Fruit fly (Drosophila melanogaster): ENCODE measurements around the gene CG12071.

CG12071 gene

dm6 chr3R:30844436-30844835 lies 36.4 kb downstream of the CG12071 start:
- no peak for TF ChIP-seq vri (GFP tag; optimal IDR thresholded peaks at IDR 0.05)
- no peak for TF ChIP-seq CG32006 (GFP tag; optimal IDR thresholded peaks at IDR 0.05)
- no peak for TF ChIP-seq eg (GFP tag; IDR thresholded peaks at IDR 0.05)
- TF ChIP-seq Hr38 (GFP tag; optimal IDR thresholded peaks at IDR 0.05), result no peak
- peak; percentile 92 for TF ChIP-seq dsx (GFP tag; optimal IDR thresholded peaks at IDR 0.05; ENCODE audit: poor library complexity, severe bottlenecking)
- TF ChIP-seq pdm3 (GFP tag; optimal IDR thresholded peaks at IDR 0.05), result no peak
- no peak for TF ChIP-seq CG6276 (GFP tag; optimal IDR thresholded peaks at IDR 0.05)

dm6 chr3R:30843709-30844108 lies 37.1 kb downstream of the CG12071 start:
- no peak for TF ChIP-seq Blimp-1 (GFP tag; optimal IDR thresholded peaks at IDR 0.05)
- no peak for TF ChIP-seq CG15336 (GFP tag; IDR thresholded peaks at IDR 0.05)
- no peak for TF ChIP-seq CG16779 (tag; optimal IDR thresholded peaks at IDR 0.05)
- TF ChIP-seq CG11294 (GFP tag; IDR thresholded peaks at IDR 0.05), result no peak
- TF ChIP-seq pdm3 (GFP tag; optimal IDR thresholded peaks at IDR 0.05), result peak; percentile 47
- TF ChIP-seq Eip93F (GFP tag; optimal IDR thresholded peaks at IDR 0.05), result no peak
- peak in 1 of 2 experiments; percentile 45 for TF ChIP-seq ss (GFP tag; optimal IDR thresholded peaks at IDR 0.05)
- TF ChIP-seq topi (GFP tag; optimal IDR thresholded peaks at IDR 0.05), result peak; percentile 76
- TF ChIP-seq Hr4 (GFP tag; optimal IDR thresholded peaks at IDR 0.05), result no peak
- peak; percentile 28 for TF ChIP-seq acj6 (GFP tag; optimal IDR thresholded peaks at IDR 0.05)
- TF ChIP-seq Hr38 (GFP tag; optimal IDR thresholded peaks at IDR 0.05), result no peak
- no peak for TF ChIP-seq CG4318 (GFP tag; optimal IDR thresholded peaks at IDR 0.05)
- peak in 1 of 2 experiments; percentile 27 for TF ChIP-seq salr (GFP tag; optimal IDR thresholded peaks at IDR 0.05)
- no peak for TF ChIP-seq spab (GFP tag; optimal IDR thresholded peaks at IDR 0.05)
- no peak for TF ChIP-seq CG6854 (GFP tag; optimal IDR thresholded peaks at IDR 0.05)
- TF ChIP-seq CG11902 (GFP tag; optimal IDR thresholded peaks at IDR 0.05), result peak; percentile 19
- TF ChIP-seq OdsH (GFP tag; optimal IDR thresholded peaks at IDR 0.05), result peak; percentile 47
- TF ChIP-seq Smox (GFP tag; optimal IDR thresholded peaks at IDR 0.05), result peak; percentile 77
- peak; percentile 14 for TF ChIP-seq achi (GFP tag; optimal IDR thresholded peaks at IDR 0.05)
- no peak for TF ChIP-seq CG9139 (GFP tag; optimal IDR thresholded peaks at IDR 0.05)
- peak; percentile 16 for TF ChIP-seq CG11762 (GFP tag; optimal IDR thresholded peaks at IDR 0.05; ENCODE audit: insufficient read depth)
- peak; percentile 36 for TF ChIP-seq dsx (GFP tag; optimal IDR thresholded peaks at IDR 0.05; ENCODE audit: poor library complexity, severe bottlenecking)
- no peak for TF ChIP-seq CG6276 (GFP tag; optimal IDR thresholded peaks at IDR 0.05)
- TF ChIP-seq net (GFP tag; optimal IDR thresholded peaks at IDR 0.05), result no peak
- peak; percentile 39 for TF ChIP-seq Eip75B (GFP tag; optimal IDR thresholded peaks at IDR 0.05)
- peak; percentile 78 for TF ChIP-seq esn (GFP tag; optimal IDR thresholded peaks at IDR 0.05)
- no peak for TF ChIP-seq Sox14 (GFP tag; optimal IDR thresholded peaks at IDR 0.05)
- TF ChIP-seq CG10631 (GFP tag; optimal IDR thresholded peaks at IDR 0.05), result peak; percentile 7
- TF ChIP-seq dac (GFP tag; optimal IDR thresholded peaks at IDR 0.05), result no peak
- TF ChIP-seq CG32006 (GFP tag; optimal IDR thresholded peaks at IDR 0.05), result no peak
- TF ChIP-seq fd85E (GFP tag; optimal IDR thresholded peaks at IDR 0.05), result no peak
- 0 out of 3 replicates have a peak, but pooled peaks have one; percentile 42 for TF ChIP-seq CG6163 (GFP tag; IDR thresholded peaks at IDR 0.05)
- TF ChIP-seq CG1621 (tag; optimal IDR thresholded peaks at IDR 0.05), result no peak
- peak; percentile 60 for TF ChIP-seq CG3032 (tag; optimal IDR thresholded peaks at IDR 0.05)
- peak; percentile 64 for TF ChIP-seq CG10669 (GFP tag; optimal IDR thresholded peaks at IDR 0.05)
- peak; percentile 8 for TF ChIP-seq CG34406 (GFP tag; optimal IDR thresholded peaks at IDR 0.05)
- peak; percentile 93 for TF ChIP-seq svp (GFP tag)
- no peak for TF ChIP-seq CG8119 (GFP tag; IDR thresholded peaks at IDR 0.05)
- peak; percentile 12; the same call in 1 of the 2 replicates for TF ChIP-seq Gug (GFP tag; IDR thresholded peaks at IDR 0.05)
- TF ChIP-seq eg (GFP tag; IDR thresholded peaks at IDR 0.05), result no peak
- TF ChIP-seq fd59A (GFP tag; optimal IDR thresholded peaks at IDR 0.05), result peak; percentile 3
- no peak for TF ChIP-seq CG6808 (GFP tag; optimal IDR thresholded peaks at IDR 0.05)
- peak; percentile 86 for TF ChIP-seq Eip78C (GFP tag)
- TF ChIP-seq Hr39 (GFP tag; optimal IDR thresholded peaks at IDR 0.05), result peak; percentile 61
- TF ChIP-seq lz (GFP tag; optimal IDR thresholded peaks at IDR 0.05), result peak; percentile 71
- peak; percentile 68 for TF ChIP-seq Ets96B (tag; optimal IDR thresholded peaks at IDR 0.05)
- no peak for TF ChIP-seq fkh (GFP tag; optimal IDR thresholded peaks at IDR 0.05)
- TF ChIP-seq cyc (GFP tag; optimal IDR thresholded peaks at IDR 0.05), result peak; percentile 53

Measured in whole organism, prepupa.